Worm (Caenorhabditis elegans) whole organism, young adult: ENCODE results near the gene amt-2.

Experiments
- B0035.1 ChIP-seq: sonication (generic microtip); optimal IDR thresholded peaks from 2 replicates; lab custom pipeline; 2016; ENCODE audit warnings: missing genetic modification characterization, mild to moderate bottlenecking, missing compliant biosample characterization, missing genotype, missing genetic modification reagents
- C06A6.2 ChIP-seq: fragments of 200-800 bp; sonication (Bioruptor generic); conservative IDR thresholded peaks from 2 replicates; pipeline ENCODE4 v1.3.6; 2022; ENCODE audit warnings: missing genetic modification characterization, missing compliant biosample characterization
- F10E7.11 ChIP-seq: sonication (generic microtip); optimal IDR thresholded peaks from 2 replicates; lab custom pipeline; 2017; ENCODE audit warnings: mild to moderate bottlenecking, missing genetic modification characterization, moderate library complexity, missing compliant biosample characterization
- F49E8.2 ChIP-seq: sonication (generic microtip); optimal IDR thresholded peaks from 3 replicates; lab custom pipeline; 2017; ENCODE audit warnings: missing genetic modification characterization, mild to moderate bottlenecking, missing compliant biosample characterization, antibody characterized with exemption, moderate library complexity; ENCODE audit not compliant: insufficient read depth
- F57C9.4 ChIP-seq: sonication (generic microtip); optimal IDR thresholded peaks from 2 replicates; lab custom pipeline; 2017; ENCODE audit warnings: mild to moderate bottlenecking, missing genetic modification characterization, missing compliant biosample characterization
- K12H6.12 ChIP-seq: fragments of 200-800 bp; sonication (Bioruptor generic); optimal IDR thresholded peaks from 2 replicates; lab custom pipeline; 2018; ENCODE audit warnings: mild to moderate bottlenecking, missing genetic modification characterization, missing compliant biosample characterization
- Y67H2A.10 ChIP-seq: fragments of 200-800 bp; sonication (Bioruptor generic); conservative IDR thresholded peaks from 2 replicates; pipeline ENCODE4 v1.3.6; 2022; ENCODE audit warnings: missing genetic modification reagents, missing genetic modification characterization, missing compliant biosample characterization
- Y79H2A.3 ChIP-seq: fragments of 200-800 bp; sonication (Bioruptor generic); conservative IDR thresholded peaks from 2 replicates; pipeline ENCODE4 v1.3.6; 2022; ENCODE audit warnings: missing genetic modification reagents, missing genetic modification characterization, missing compliant biosample characterization
- attf-3 ChIP-seq: fragments of 200-800 bp; sonication (Bioruptor generic); conservative IDR thresholded peaks from 2 replicates; pipeline ENCODE4 v1.3.6; 2022; ENCODE audit warnings: missing genetic modification reagents, missing genetic modification characterization, missing compliant biosample characterization
- bed-2 ChIP-seq: fragments of 200-800 bp; sonication (Bioruptor generic); IDR thresholded peaks from 2 replicates; pipeline ENCODE4 v1.3.6; 2022; ENCODE audit warnings: missing genetic modification reagents, missing genetic modification characterization, missing compliant biosample characterization
- ccch-3 ChIP-seq: fragments of 200-800 bp; sonication (Bioruptor generic); optimal IDR thresholded peaks from 2 replicates; lab custom pipeline; 2018; ENCODE audit warnings: mild to moderate bottlenecking, missing genetic modification characterization, missing compliant biosample characterization
- cebp-1 ChIP-seq, 2 experiments: fragments of 200-800 bp in 1 of 2; sonication (Bioruptor generic) in 1 of 2; sonication (generic microtip) in 1 of 2; IDR thresholded peaks in 1 of 2; optimal IDR thresholded peaks in 1 of 2; 2 replicates each; pipeline versions ENCODE4 v1.3.6 to Lab custom; 2017 to 2022; ENCODE audit warnings: missing compliant biosample characterization in 2 of 2, missing genetic modification characterization in 2 of 2, mild to moderate bottlenecking in 1 of 2, missing genetic modification reagents in 1 of 2, moderate library complexity in 1 of 2
- cebp-2 ChIP-seq: fragments of 200-800 bp; sonication (Bioruptor generic); IDR thresholded peaks from 2 replicates; pipeline ENCODE4 v1.3.6; 2022; ENCODE audit warnings: missing genetic modification characterization, missing compliant biosample characterization
- ceh-79 ChIP-seq: sonication (generic microtip); optimal IDR thresholded peaks from 2 replicates; lab custom pipeline; 2017; ENCODE audit warnings: mild to moderate bottlenecking, missing genetic modification characterization, missing compliant biosample characterization
- dox-1 ChIP-seq: fragments of 200-800 bp; sonication (Bioruptor generic); IDR thresholded peaks from 2 replicates; pipeline ENCODE4 v1.3.6; 2022; ENCODE audit warnings: missing genetic modification reagents, missing genetic modification characterization, missing compliant biosample characterization
- egl-18 ChIP-seq: fragments of 200-800 bp; sonication (Bioruptor generic); IDR thresholded peaks from 2 replicates; pipeline ENCODE4 v1.3.6; 2022; ENCODE audit warnings: missing genetic modification reagents, missing genetic modification characterization, missing compliant biosample characterization
- egrh-3 ChIP-seq: fragments of 200-800 bp; sonication (Bioruptor generic); IDR thresholded peaks from 2 replicates; pipeline ENCODE4 v1.3.6; 2022; ENCODE audit warnings: missing genetic modification reagents, missing genetic modification characterization, missing compliant biosample characterization
- hmg-20 ChIP-seq: fragments of 200-800 bp; sonication (Bioruptor generic); IDR thresholded peaks from 2 replicates; pipeline ENCODE4 v1.3.6; 2022; ENCODE audit warnings: missing genetic modification reagents, missing genetic modification characterization, missing compliant biosample characterization
- hsf-1 ChIP-seq: fragments of 200-800 bp; sonication (Bioruptor generic); IDR thresholded peaks from 2 replicates; pipeline ENCODE4 v1.3.6; 2022; ENCODE audit warnings: missing genetic modification reagents, missing genetic modification characterization, missing compliant biosample characterization
- lag-1 ChIP-seq: fragments of 200-800 bp; sonication (Bioruptor generic); IDR thresholded peaks from 2 replicates; pipeline ENCODE4 v1.3.6; 2022; ENCODE audit warnings: missing genetic modification reagents, missing genetic modification characterization, missing compliant biosample characterization
- let-526 ChIP-seq: fragments of 200-800 bp; sonication (Bioruptor generic); IDR thresholded peaks from 2 replicates; pipeline ENCODE4 v1.3.6; 2022; ENCODE audit warnings: missing genetic modification reagents, missing genetic modification characterization, missing compliant biosample characterization
- mel-28 ChIP-seq: sonication (generic microtip); optimal IDR thresholded peaks from 2 replicates; lab custom pipeline; 2016; ENCODE audit warnings: borderline replicate concordance, mild to moderate bottlenecking, missing genetic modification characterization, missing compliant biosample characterization
- nhr-120 ChIP-seq: fragments of 200-800 bp; sonication (Bioruptor generic); IDR thresholded peaks from 2 replicates; pipeline ENCODE4 v1.3.6; 2022; ENCODE audit warnings: missing genetic modification characterization, missing compliant biosample characterization
- nhr-27 ChIP-seq: fragments of 200-800 bp; sonication (Bioruptor generic); optimal IDR thresholded peaks from 2 replicates; lab custom pipeline; 2018; ENCODE audit warnings: mild to moderate bottlenecking, missing genetic modification characterization, moderate library complexity, missing compliant biosample characterization
- nhr-80 ChIP-seq: sonication (generic microtip); optimal IDR thresholded peaks from 2 replicates; lab custom pipeline; 2016; ENCODE audit warnings: missing genetic modification characterization, missing compliant biosample characterization
- repo-1 ChIP-seq: sonication (generic microtip); optimal IDR thresholded peaks from 2 replicates; lab custom pipeline; 2017; ENCODE audit warnings: mild to moderate bottlenecking, missing genetic modification characterization, missing compliant biosample characterization
- rpc-1 ChIP-seq, 2 experiments: fragments of 150-350 bp in 1 of 2; sonication (generic microtip) in 1 of 2; optimal IDR thresholded peaks; 2 replicates each; lab custom pipeline; 2014 to 2018; ENCODE audit warnings: missing biosample characterization in 1 of 2, missing genetic modification characterization in 1 of 2, missing genetic modification reagents in 1 of 2, missing genotype in 1 of 2
- sdz-38 ChIP-seq: sonication (generic microtip); optimal IDR thresholded peaks from 2 replicates; lab custom pipeline; 2016; ENCODE audit warnings: missing genotype, missing genetic modification characterization, missing compliant biosample characterization
- snpc-4 ChIP-seq, 5 experiments: fragments of 150-350 bp in 1 of 5; sonication (generic microtip) in 4 of 5; optimal IDR thresholded peaks; 2 replicates each; lab custom pipeline; 2014 to 2018; ENCODE audit warnings: missing genetic modification characterization in 5 of 5, missing biosample characterization in 3 of 5, antibody characterized with exemption in 2 of 5, mild to moderate bottlenecking in 2 of 5, missing compliant biosample characterization in 2 of 5, missing genotype in 2 of 5, moderate library complexity in 2 of 5, missing genetic modification reagents in 1 of 5
- somi-1 ChIP-seq: fragments of 200-800 bp; sonication (Bioruptor generic); optimal IDR thresholded peaks from 2 replicates; lab custom pipeline; 2018; ENCODE audit warnings: mild to moderate bottlenecking, missing genetic modification characterization, missing compliant biosample characterization
- tbx-9 ChIP-seq: sonication (generic microtip); optimal IDR thresholded peaks from 2 replicates; lab custom pipeline; 2016; ENCODE audit warnings: borderline replicate concordance, missing genetic modification characterization, inconsistent platforms, missing compliant biosample characterization
- zfh-2 ChIP-seq: fragments of 200-800 bp; sonication (Bioruptor generic); conservative IDR thresholded peaks from 2 replicates; pipeline ENCODE4 v1.3.6; 2022; ENCODE audit warnings: missing genetic modification reagents, missing genetic modification characterization, missing compliant biosample characterization
- zim-3 ChIP-seq: sonication (generic microtip); optimal IDR thresholded peaks from 2 replicates; lab custom pipeline; 2017; ENCODE audit warnings: mild to moderate bottlenecking, missing genetic modification characterization, moderate library complexity, missing compliant biosample characterization
- ztf-6 ChIP-seq: fragments of 200-800 bp; sonication (Bioruptor generic); IDR thresholded peaks from 2 replicates; pipeline ENCODE4 v1.3.6; 2022; ENCODE audit warnings: missing genetic modification reagents, missing genetic modification characterization, missing compliant biosample characterization

amt-2 gene

DNA sequence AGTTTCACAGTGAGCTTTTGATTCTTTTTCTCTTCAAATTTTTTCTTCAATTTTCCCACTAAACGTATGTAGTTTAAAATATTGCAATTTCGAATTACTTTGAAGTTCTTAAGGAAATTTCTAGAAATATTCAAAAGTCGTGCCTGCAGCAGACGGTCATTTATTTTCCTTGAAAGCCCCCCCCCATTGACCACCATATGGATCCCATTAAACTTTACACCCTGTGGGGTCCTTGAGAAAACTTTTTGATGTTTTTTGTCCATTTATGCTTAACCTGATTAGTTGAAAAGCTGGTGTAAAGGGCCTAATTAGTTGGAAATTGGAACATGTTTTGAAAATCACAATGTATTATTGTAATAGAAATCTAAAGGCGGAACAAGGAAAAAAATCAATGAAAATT is 32.7 kb upstream of the amt-2 start (continued):
- TF ChIP-seq zfh-2 (GFP tag; lab: Robert Waterston, UW) (no peak), lag-1 (GFP tag; lab: Robert Waterston, UW) (no peak)

DNA sequence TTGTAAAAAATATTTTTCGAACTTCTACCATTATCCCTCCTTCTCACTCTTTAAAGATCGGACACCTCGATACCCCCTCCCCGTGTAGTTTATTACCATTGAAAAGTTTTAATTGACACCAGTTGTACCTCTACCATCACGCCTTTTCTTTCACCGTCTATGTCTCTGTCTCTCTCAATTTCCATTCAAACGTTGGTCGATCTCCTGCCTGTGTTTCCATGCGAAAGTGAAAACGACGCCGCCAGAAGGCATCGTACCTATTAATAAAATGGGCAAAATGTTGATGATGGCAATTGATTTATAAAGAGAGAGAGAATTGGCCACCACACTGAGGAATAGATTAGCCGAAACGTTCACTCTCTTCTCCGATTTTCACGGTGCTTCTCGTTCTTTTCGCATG is 29.0 kb upstream of the amt-2 start:
- no peak for TF ChIP-seq cebp-2 (GFP tag; lab: Robert Waterston, UW)
- TF ChIP-seq nhr-80 (tag; lab: Kevin White, UChicago), result peak; percentile 2
- 0 out of 2 replicates have a peak, but pooled peaks have one; percentile 14 for TF ChIP-seq C06A6.2 (GFP tag; lab: Robert Waterston, UW)

DNA sequence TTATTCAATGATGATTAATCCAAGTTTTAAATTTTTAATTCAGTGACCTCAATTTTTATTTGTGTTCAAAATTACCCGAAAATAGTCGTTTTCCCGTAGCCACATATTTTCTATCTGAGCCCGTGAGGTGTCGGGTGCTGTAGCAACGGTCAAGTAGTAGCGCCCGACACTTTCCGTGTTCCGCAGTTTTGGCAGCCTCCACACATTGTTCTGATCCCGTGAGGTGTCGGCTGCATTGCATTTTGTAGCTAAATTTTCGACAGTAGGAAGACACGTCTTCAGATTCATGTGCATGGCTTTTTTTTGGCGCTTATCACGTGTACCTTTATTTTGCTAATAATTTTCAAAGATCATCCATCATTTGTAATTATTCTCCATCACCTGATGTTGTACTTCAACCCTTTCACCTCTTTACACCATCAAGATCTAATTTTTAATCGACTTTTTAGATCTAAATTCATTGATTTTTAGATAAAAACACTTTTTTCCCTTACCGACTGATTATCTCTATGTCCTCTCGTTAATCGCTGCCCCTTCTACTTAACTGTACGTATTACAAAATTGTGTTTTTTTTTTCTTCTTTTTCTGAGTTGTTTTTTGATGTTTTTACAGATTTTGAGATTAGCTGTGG is 28.4 kb upstream of the amt-2 start:
- no peak for TF ChIP-seq K12H6.12
- TF ChIP-seq snpc-4 (GFP tag; optimal IDR thresholded peaks at IDR 0.05; lab: Kevin White, UChicago), result no peak
- peak; percentile 41 to 84 (median 62) for TF ChIP-seq snpc-4 (tag; optimal IDR thresholded peaks at IDR 0.05; lab: Kevin White, UChicago)
- no peak for TF ChIP-seq nhr-120 (GFP tag; lab: Robert Waterston, UW)

DNA sequence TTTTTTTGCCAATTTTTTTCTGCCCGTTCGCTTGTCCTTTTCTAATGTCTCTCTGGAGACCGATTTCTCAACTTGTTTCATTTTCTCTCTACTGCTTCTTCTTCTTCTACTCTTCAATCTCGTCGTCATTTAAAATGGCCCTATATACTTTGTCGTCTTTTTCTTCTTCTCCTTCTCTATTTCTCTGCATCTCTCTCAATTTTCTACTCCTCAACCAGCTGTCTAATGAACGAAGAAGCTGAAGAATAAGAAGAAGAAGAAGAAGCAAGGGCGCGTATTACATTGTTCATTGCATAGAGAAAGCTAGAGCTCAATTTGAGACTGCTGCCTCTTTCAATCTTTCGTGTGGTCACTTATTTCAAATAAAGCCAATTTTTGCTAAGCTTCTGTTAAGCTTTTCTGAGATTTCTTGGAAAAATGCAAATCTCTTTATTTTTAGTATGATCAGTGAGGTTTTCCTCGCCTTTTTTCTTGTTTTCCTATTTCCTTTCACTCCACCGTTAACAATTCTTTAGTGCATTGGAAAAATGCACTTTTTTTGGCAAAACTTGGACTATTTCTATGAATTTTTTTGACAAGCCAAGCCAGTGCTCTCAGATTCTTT is 26.3 kb upstream of the amt-2 start:
- TF ChIP-seq hsf-1 (GFP tag; lab: Robert Waterston, UW), result no peak
- no peak for TF ChIP-seq C06A6.2 (GFP tag; lab: Robert Waterston, UW)
- TF ChIP-seq egl-18 (GFP tag; lab: Robert Waterston, UW), result no peak
- no peak for TF ChIP-seq rpc-1 (optimal IDR thresholded peaks at IDR 0.05; lab: Kevin White, UChicago)
- TF ChIP-seq rpc-1 (tag; optimal IDR thresholded peaks at IDR 0.05; lab: Kevin White, UChicago), result no peak
- no peak for TF ChIP-seq sdz-38 (tag; lab: Kevin White, UChicago)
- TF ChIP-seq mel-28 (tag; lab: Kevin White, UChicago), result no peak
- TF ChIP-seq tbx-9, result no peak
- no peak for TF ChIP-seq ztf-6 (GFP tag; lab: Robert Waterston, UW)
- TF ChIP-seq somi-1 (GFP tag; lab: Kevin White, UChicago), result no peak
- TF ChIP-seq bed-2 (GFP tag; lab: Robert Waterston, UW), result no peak
- TF ChIP-seq dox-1 (GFP tag; lab: Robert Waterston, UW), result no peak
- TF ChIP-seq F49E8.2 (tag; lab: Kevin White, UChicago), result no peak
- no peak for TF ChIP-seq let-526 (GFP tag; lab: Robert Waterston, UW)
- no peak for TF ChIP-seq zfh-2 (GFP tag; lab: Robert Waterston, UW)
- no peak for TF ChIP-seq nhr-27 (tag; lab: Kevin White, UChicago)
- TF ChIP-seq Y67H2A.10 (GFP tag; lab: Robert Waterston, UW), result no peak
- no peak for TF ChIP-seq ceh-79 (tag; lab: Kevin White, UChicago)
- no peak for TF ChIP-seq F57C9.4 (tag; lab: Kevin White, UChicago)
- no peak for TF ChIP-seq Y79H2A.3 (GFP tag; lab: Robert Waterston, UW)

DNA sequence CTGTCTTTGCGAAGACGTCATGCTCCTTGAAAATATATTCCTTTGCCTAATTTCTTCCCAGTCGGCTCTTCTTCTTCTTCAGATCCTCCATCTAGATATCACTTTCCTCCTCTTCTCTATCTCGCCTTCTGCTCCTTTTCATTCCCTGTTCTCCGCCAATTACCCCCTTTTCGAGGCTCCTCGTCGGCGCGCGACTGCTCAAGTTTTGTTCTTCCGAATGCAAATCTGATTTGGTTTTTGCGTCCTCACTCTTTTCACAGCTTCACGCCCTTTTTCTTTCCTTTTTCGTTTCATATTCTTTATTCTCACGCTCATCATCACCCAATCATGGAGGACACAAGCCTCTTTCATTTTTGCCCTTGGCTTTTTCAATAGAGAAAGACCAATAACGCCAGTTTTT is 25.4 kb upstream of the amt-2 start:
- TF ChIP-seq zim-3 (no peak), attf-3 (GFP tag; lab: Robert Waterston, UW) (no peak), egrh-3 (GFP tag; lab: Robert Waterston, UW) (0 out of 2 replicates have a peak, but pooled peaks have one; percentile 8), mel-28 (tag; lab: Kevin White, UChicago) (no peak), zfh-2 (GFP tag; lab: Robert Waterston, UW) (peak; percentile 73), B0035.1 (tag; lab: Kevin White, UChicago) (no peak), hmg-20 (no peak), ccch-3 (GFP tag; lab: Kevin White, UChicago) (no peak), snpc-4 (GFP tag; optimal IDR thresholded peaks at IDR 0.05; lab: Kevin White, UChicago) (no peak), snpc-4 (tag; optimal IDR thresholded peaks at IDR 0.05; lab: Kevin White, UChicago) (no peak), repo-1 (tag; lab: Kevin White, UChicago) (no peak), F10E7.11 (tag; lab: Kevin White, UChicago) (no peak), cebp-1 (GFP tag; IDR thresholded peaks at IDR 0.05; lab: Robert Waterston, UW) (no peak), cebp-1 (tag; optimal IDR thresholded peaks at IDR 0.05; lab: Kevin White, UChicago) (no peak)
